Worm (Caenorhabditis elegans) whole organism, L2 larva: ENCODE results near the gene F32H5.4.

Experiments used
- C34F6.9 ChIP-seq: fragments of 150-350 bp; optimal IDR thresholded peaks from 2 replicates; lab custom pipeline; 2014; ENCODE audit warnings: missing biosample characterization, missing genetic modification characterization
- F13H6.1 ChIP-seq: sonication (generic microtip); optimal IDR thresholded peaks from 2 replicates; lab custom pipeline; 2016; ENCODE audit warnings: missing genetic modification characterization, missing compliant biosample characterization
- R02D3.7 ChIP-seq: fragments of 150-350 bp; optimal IDR thresholded peaks from 2 replicates; lab custom pipeline; 2014; ENCODE audit warnings: missing biosample characterization, missing genetic modification characterization
- Y55F3AM.14 ChIP-seq: fragments of 200-800 bp; sonication (Bioruptor generic); optimal IDR thresholded peaks from 2 replicates; lab custom pipeline; 2018; ENCODE audit warnings: mild to moderate bottlenecking, missing genetic modification characterization, missing compliant biosample characterization
- ZK546.5 ChIP-seq: sonication (generic microtip); optimal IDR thresholded peaks from 2 replicates; lab custom pipeline; 2017; ENCODE audit warnings: missing biosample characterization, missing genetic modification characterization
- alr-1 ChIP-seq: fragments of 150-350 bp; optimal IDR thresholded peaks from 2 replicates; lab custom pipeline; 2014; ENCODE audit warnings: missing biosample characterization, missing genetic modification characterization
- aly-2 ChIP-seq: fragments of 150-350 bp; optimal IDR thresholded peaks from 2 replicates; lab custom pipeline; 2014; ENCODE audit warnings: missing biosample characterization, missing genetic modification characterization
- ama-1 ChIP-seq: fragments of 150-350 bp; optimal IDR thresholded peaks from 2 replicates; lab custom pipeline; 2018; ENCODE audit warnings: inconsistent platforms
- blmp-1 ChIP-seq: sonication (generic microtip); optimal IDR thresholded peaks from 2 replicates; lab custom pipeline; 2017; ENCODE audit warnings: missing genetic modification characterization, mild to moderate bottlenecking, missing compliant biosample characterization, antibody characterized with exemption, moderate library complexity; ENCODE audit not compliant: insufficient read depth
- ceh-16 ChIP-seq: fragments of 150-350 bp; optimal IDR thresholded peaks from 2 replicates; lab custom pipeline; 2014; ENCODE audit warnings: missing biosample characterization, missing genetic modification characterization
- ceh-82 ChIP-seq: fragments of 150-350 bp; optimal IDR thresholded peaks from 2 replicates; lab custom pipeline; 2014; ENCODE audit warnings: missing biosample characterization, missing genetic modification characterization
- crh-2 ChIP-seq: sonication (generic microtip); optimal IDR thresholded peaks from 2 replicates; lab custom pipeline; 2017; ENCODE audit warnings: missing biosample characterization, missing genetic modification characterization
- dmd-4 ChIP-seq: sonication (generic microtip); optimal IDR thresholded peaks from 2 replicates; lab custom pipeline; 2017; ENCODE audit warnings: missing biosample characterization, missing genetic modification characterization
- egl-27 ChIP-seq: sonication (generic microtip); optimal IDR thresholded peaks from 3 replicates; lab custom pipeline; 2017; ENCODE audit warnings: missing biosample characterization, missing genetic modification reagents, missing genetic modification characterization
- elt-1 ChIP-seq: fragments of 150-350 bp; optimal IDR thresholded peaks from 2 replicates; lab custom pipeline; 2014; ENCODE audit warnings: missing biosample characterization, missing genetic modification characterization
- elt-3 ChIP-seq: sonication (generic microtip); optimal IDR thresholded peaks from 2 replicates; lab custom pipeline; 2017; ENCODE audit warnings: missing biosample characterization, missing genetic modification characterization
- fos-1 ChIP-seq: fragments of 150-350 bp; optimal IDR thresholded peaks from 2 replicates; lab custom pipeline; 2014; ENCODE audit warnings: missing biosample characterization, missing genetic modification characterization
- gmeb-1 ChIP-seq: fragments of 150-350 bp; optimal IDR thresholded peaks from 2 replicates; lab custom pipeline; 2014; ENCODE audit warnings: missing biosample characterization, missing genetic modification characterization
- lin-11 ChIP-seq: fragments of 150-350 bp; sonication (generic microtip); optimal IDR thresholded peaks from 2 replicates; lab custom pipeline; 2014; ENCODE audit warnings: missing biosample characterization, missing genetic modification characterization, inconsistent platforms, mixed read lengths
- lin-13 ChIP-seq: fragments of 150-350 bp; optimal IDR thresholded peaks from 2 replicates; lab custom pipeline; 2014; ENCODE audit warnings: missing biosample characterization, missing genetic modification reagents, missing genetic modification characterization
- lin-39 ChIP-seq: fragments of 150-350 bp; optimal IDR thresholded peaks from 2 replicates; lab custom pipeline; 2014; ENCODE audit warnings: missing biosample characterization, missing genetic modification reagents, missing genetic modification characterization
- lsy-2 ChIP-seq, 2 experiments: fragments of 150-350 bp in 1 of 2; sonication (generic microtip) in 1 of 2; optimal IDR thresholded peaks; 2 replicates each; lab custom pipeline; 2014 to 2017; ENCODE audit warnings: missing biosample characterization in 2 of 2, missing genetic modification characterization in 2 of 2
- mab-5 ChIP-seq: fragments of 150-350 bp; optimal IDR thresholded peaks from 2 replicates; lab custom pipeline; 2014; ENCODE audit warnings: missing biosample characterization, missing genetic modification characterization
- mbf-1 ChIP-seq: sonication (generic microtip); optimal IDR thresholded peaks from 2 replicates; lab custom pipeline; 2017; ENCODE audit warnings: missing biosample characterization, missing genetic modification characterization
- mdl-1 ChIP-seq, 2 experiments: fragments of 150-350 bp in 1 of 2; sonication (generic microtip) in 1 of 2; optimal IDR thresholded peaks; 2 replicates each; lab custom pipeline; 2017; ENCODE audit warnings: missing biosample characterization in 2 of 2, missing genetic modification characterization in 2 of 2
- nhr-10 ChIP-seq: sonication (generic microtip); optimal IDR thresholded peaks from 2 replicates; lab custom pipeline; 2017; ENCODE audit warnings: missing biosample characterization, missing genetic modification characterization
- nhr-11 ChIP-seq: fragments of 150-350 bp; optimal IDR thresholded peaks from 2 replicates; lab custom pipeline; 2014; ENCODE audit warnings: missing biosample characterization, missing genetic modification characterization
- nhr-12 ChIP-seq: fragments of 150-350 bp; optimal IDR thresholded peaks from 2 replicates; lab custom pipeline; 2014; ENCODE audit warnings: missing biosample characterization, missing genetic modification characterization
- nhr-129 ChIP-seq: fragments of 150-350 bp; optimal IDR thresholded peaks from 2 replicates; lab custom pipeline; 2014; ENCODE audit warnings: missing biosample characterization, missing genetic modification characterization
- nhr-21 ChIP-seq: fragments of 150-350 bp; optimal IDR thresholded peaks from 2 replicates; lab custom pipeline; 2014; ENCODE audit warnings: missing biosample characterization, missing genetic modification characterization
- nhr-23 ChIP-seq: fragments of 150-350 bp; optimal IDR thresholded peaks from 2 replicates; lab custom pipeline; 2014; ENCODE audit warnings: missing biosample characterization, missing genetic modification reagents, missing genetic modification characterization
- nhr-237 ChIP-seq: fragments of 150-350 bp; optimal IDR thresholded peaks from 2 replicates; lab custom pipeline; 2014; ENCODE audit warnings: missing biosample characterization, missing genetic modification characterization
- nhr-25 ChIP-seq: fragments of 150-350 bp; sonication (generic microtip); optimal IDR thresholded peaks from 3 replicates; lab custom pipeline; 2014; ENCODE audit warnings: missing biosample characterization, missing genetic modification characterization
- nhr-6 ChIP-seq: fragments of 150-350 bp; optimal IDR thresholded peaks from 2 replicates; lab custom pipeline; 2014; ENCODE audit warnings: missing biosample characterization, missing genetic modification characterization
- nhr-77 ChIP-seq: fragments of 150-350 bp; optimal IDR thresholded peaks from 2 replicates; lab custom pipeline; 2014; ENCODE audit warnings: missing biosample characterization, missing genetic modification characterization
- peb-1 ChIP-seq: fragments of 150-350 bp; optimal IDR thresholded peaks from 2 replicates; lab custom pipeline; 2014; ENCODE audit warnings: missing biosample characterization, missing genetic modification characterization
- sem-4 ChIP-seq: fragments of 150-350 bp; optimal IDR thresholded peaks from 2 replicates; lab custom pipeline; 2014; ENCODE audit warnings: missing biosample characterization, missing genetic modification reagents, missing genetic modification characterization
- skn-1 ChIP-seq: sonication (generic microtip); optimal IDR thresholded peaks from 2 replicates; lab custom pipeline; 2017; ENCODE audit warnings: missing biosample characterization, missing genetic modification characterization
- sma-3 ChIP-seq: sonication (generic microtip); optimal IDR thresholded peaks from 2 replicates; lab custom pipeline; 2016; ENCODE audit warnings: missing genetic modification reagents, missing genetic modification characterization, missing compliant biosample characterization
- sma-9 ChIP-seq, 2 experiments: fragments of 150-350 bp in 1 of 2; sonication (generic microtip) in 1 of 2; optimal IDR thresholded peaks; 2 replicates each; lab custom pipeline; 2014 to 2016; ENCODE audit warnings: missing genetic modification characterization in 2 of 2, mild to moderate bottlenecking in 1 of 2, missing biosample characterization in 1 of 2, missing compliant biosample characterization in 1 of 2, missing genetic modification reagents in 1 of 2, moderate library complexity in 1 of 2
- snpc-4 ChIP-seq: fragments of 150-350 bp; optimal IDR thresholded peaks from 2 replicates; lab custom pipeline; 2014; ENCODE audit warnings: missing biosample characterization, missing genetic modification characterization
- unc-39 ChIP-seq: fragments of 150-350 bp; optimal IDR thresholded peaks from 2 replicates; lab custom pipeline; 2014; ENCODE audit warnings: missing biosample characterization, missing genetic modification characterization
- unc-55 ChIP-seq: fragments of 150-350 bp; sonication (generic microtip); optimal IDR thresholded peaks from 3 replicates; lab custom pipeline; 2014; ENCODE audit warnings: missing biosample characterization, missing genetic modification reagents, missing genetic modification characterization
- unc-62 ChIP-seq: fragments of 150-350 bp; optimal IDR thresholded peaks from 2 replicates; lab custom pipeline; 2014; ENCODE audit warnings: missing biosample characterization, missing genetic modification reagents, missing genetic modification characterization
- zag-1 ChIP-seq: fragments of 150-350 bp; optimal IDR thresholded peaks from 2 replicates; lab custom pipeline; 2014; ENCODE audit warnings: missing biosample characterization, missing genetic modification characterization
- ztf-1 ChIP-seq: fragments of 200-800 bp; sonication (Bioruptor generic); conservative IDR thresholded peaks from 2 replicates; pipeline ENCODE4 v1.3.6; 2022; ENCODE audit warnings: missing genetic modification characterization, missing compliant biosample characterization
- ztf-11 ChIP-seq: sonication (generic microtip); optimal IDR thresholded peaks from 2 replicates; lab custom pipeline; 2017; ENCODE audit warnings: missing biosample characterization, missing genetic modification characterization
- ztf-4 ChIP-seq: fragments of 150-350 bp; optimal IDR thresholded peaks from 2 replicates; lab custom pipeline; 2014; ENCODE audit warnings: missing biosample characterization, missing genetic modification characterization

The F32H5.4 gene

ce11 chrV:13389454-13389853 lies 29.1 kb downstream of the F32H5.4 start:
- TF ChIP-seq nhr-129 (tag; lab: Kevin White, UChicago): no peak
- no peak for TF ChIP-seq elt-3
- TF ChIP-seq dmd-4: no peak
- no peak for TF ChIP-seq C34F6.9 (tag; lab: Kevin White, UChicago)
- peak; percentile 38 for TF ChIP-seq fos-1
- no peak for TF ChIP-seq nhr-6 (tag; lab: Kevin White, UChicago)
- TF ChIP-seq zag-1 (tag; lab: Kevin White, UChicago): no peak
- peak; percentile 0 for TF ChIP-seq crh-2
- no peak for TF ChIP-seq nhr-10
- peak; percentile 64 for TF ChIP-seq sma-9 (GFP tag; optimal IDR thresholded peaks at IDR 0.05; lab: Kevin White, UChicago)
- TF ChIP-seq sma-9 (tag; optimal IDR thresholded peaks at IDR 0.05; lab: Kevin White, UChicago): no peak
- TF ChIP-seq snpc-4 (tag; lab: Kevin White, UChicago): no peak
- TF ChIP-seq ztf-1 (GFP tag; lab: Robert Waterston, UW): no peak
- TF ChIP-seq nhr-21 (tag; lab: Kevin White, UChicago): peak; percentile 64
- TF ChIP-seq ama-1: no peak
- peak; percentile 50 for TF ChIP-seq nhr-25 (tag; lab: Kevin White, UChicago)
- TF ChIP-seq unc-39 (tag; lab: Kevin White, UChicago): no peak
- no peak for TF ChIP-seq ztf-11 (tag; lab: Kevin White, UChicago)
- peak; percentile 68 for TF ChIP-seq ceh-16
- peak; percentile 74 for TF ChIP-seq sma-3
- peak in 1 of 2 experiments; percentile 2 for TF ChIP-seq lsy-2 (tag; optimal IDR thresholded peaks at IDR 0.05; lab: Kevin White, UChicago)
- TF ChIP-seq unc-55: no peak
- TF ChIP-seq skn-1 (tag; lab: Kevin White, UChicago): no peak
- no peak for TF ChIP-seq nhr-11 (tag; lab: Kevin White, UChicago)
- peak; percentile 67 for TF ChIP-seq egl-27 (tag; lab: Kevin White, UChicago)

ce11 chrV:13390936-13391335 lies 30.6 kb downstream of the F32H5.4 start:
- TF ChIP-seq unc-62 (GFP tag; lab: Kevin White, UChicago): no peak
- no peak for TF ChIP-seq R02D3.7 (tag; lab: Kevin White, UChicago)
- TF ChIP-seq egl-27 (tag; lab: Kevin White, UChicago): no peak
- no peak for TF ChIP-seq alr-1 (tag; lab: Kevin White, UChicago)
- no peak for TF ChIP-seq nhr-21 (tag; lab: Kevin White, UChicago)
- TF ChIP-seq lin-39 (tag; lab: Kevin White, UChicago): no peak
- no peak for TF ChIP-seq unc-55
- no peak for TF ChIP-seq mbf-1 (tag; lab: Kevin White, UChicago)
- TF ChIP-seq ZK546.5 (tag; lab: Kevin White, UChicago): no peak
- no peak for TF ChIP-seq snpc-4 (tag; lab: Kevin White, UChicago)
- no peak for TF ChIP-seq elt-3
- TF ChIP-seq mdl-1 (tag; optimal IDR thresholded peaks at IDR 0.05; lab: Kevin White, UChicago): no peak
- no peak for TF ChIP-seq sem-4 (tag; lab: Kevin White, UChicago)
- no peak for TF ChIP-seq crh-2
- TF ChIP-seq ztf-1 (GFP tag; lab: Robert Waterston, UW): no peak
- peak; percentile 7 for TF ChIP-seq sma-3
- TF ChIP-seq nhr-11 (tag; lab: Kevin White, UChicago): no peak
- TF ChIP-seq nhr-23 (tag; lab: Kevin White, UChicago): no peak
- TF ChIP-seq nhr-10: no peak
- peak; percentile 23 for TF ChIP-seq nhr-129 (tag; lab: Kevin White, UChicago)
- no peak for TF ChIP-seq elt-1 (tag; lab: Kevin White, UChicago)
- peak; percentile 59 for TF ChIP-seq ceh-16
- peak; percentile 71 for TF ChIP-seq sma-9 (GFP tag; optimal IDR thresholded peaks at IDR 0.05; lab: Kevin White, UChicago)
- no peak for TF ChIP-seq sma-9 (tag; optimal IDR thresholded peaks at IDR 0.05; lab: Kevin White, UChicago)
- TF ChIP-seq nhr-237 (tag; lab: Kevin White, UChicago): no peak
- TF ChIP-seq Y55F3AM.14 (GFP tag; lab: Kevin White, UChicago): no peak
- TF ChIP-seq aly-2 (tag; lab: Kevin White, UChicago): no peak
- no peak for TF ChIP-seq ztf-11 (tag; lab: Kevin White, UChicago)
- TF ChIP-seq F13H6.1 (tag; lab: Kevin White, UChicago): no peak
- peak in 1 of 2 experiments; percentile 18 for TF ChIP-seq lsy-2 (tag; optimal IDR thresholded peaks at IDR 0.05; lab: Kevin White, UChicago)
- no peak for TF ChIP-seq mab-5 (tag; lab: Kevin White, UChicago)
- peak; percentile 17 for TF ChIP-seq gmeb-1 (tag; lab: Kevin White, UChicago)
- TF ChIP-seq ama-1: no peak
- TF ChIP-seq nhr-12 (tag; lab: Kevin White, UChicago): no peak
- no peak for TF ChIP-seq nhr-6 (tag; lab: Kevin White, UChicago)
- TF ChIP-seq lin-11 (tag; lab: Kevin White, UChicago): no peak
- no peak for TF ChIP-seq nhr-25 (tag; lab: Kevin White, UChicago)
- no peak for TF ChIP-seq ceh-82 (tag; lab: Kevin White, UChicago)
- TF ChIP-seq nhr-77 (tag; lab: Kevin White, UChicago): no peak
- peak; percentile 1 for TF ChIP-seq fos-1
- TF ChIP-seq skn-1 (tag; lab: Kevin White, UChicago): no peak
- TF ChIP-seq dmd-4: no peak
- no peak for TF ChIP-seq unc-39 (tag; lab: Kevin White, UChicago)
- TF ChIP-seq peb-1: no peak
- no peak for TF ChIP-seq lin-13 (GFP tag; lab: Kevin White, UChicago)
- TF ChIP-seq blmp-1: no peak
- no peak for TF ChIP-seq C34F6.9 (tag; lab: Kevin White, UChicago)
- no peak for TF ChIP-seq ztf-4 (tag; lab: Kevin White, UChicago)
- TF ChIP-seq zag-1 (tag; lab: Kevin White, UChicago): no peak
